Worm (Caenorhabditis elegans): Measurements from ENCODE around the gene trpa-1.

The trpa-1 gene

DNA sequence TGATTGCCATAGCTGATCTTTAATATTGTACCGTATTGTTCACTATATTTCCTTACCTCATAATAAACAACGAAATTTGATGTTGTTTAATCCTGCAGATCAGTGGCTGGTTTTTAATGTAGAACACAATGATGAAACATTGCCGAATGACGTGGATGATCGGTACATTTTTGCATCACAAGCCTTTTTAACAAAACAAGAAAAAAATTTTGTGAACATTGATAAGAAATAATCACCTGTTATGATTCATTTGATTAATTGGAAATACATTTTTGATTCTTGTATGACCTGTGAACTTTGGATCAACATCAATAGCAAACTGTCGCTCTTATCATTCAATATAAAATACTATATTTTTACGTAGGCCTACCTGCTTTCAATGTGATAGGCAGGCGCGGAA is 38.5 kb downstream of the trpa-1 start:
- no peak for TF ChIP-seq unc-62 (GFP tag; optimal IDR thresholded peaks at IDR 0.05)

DNA sequence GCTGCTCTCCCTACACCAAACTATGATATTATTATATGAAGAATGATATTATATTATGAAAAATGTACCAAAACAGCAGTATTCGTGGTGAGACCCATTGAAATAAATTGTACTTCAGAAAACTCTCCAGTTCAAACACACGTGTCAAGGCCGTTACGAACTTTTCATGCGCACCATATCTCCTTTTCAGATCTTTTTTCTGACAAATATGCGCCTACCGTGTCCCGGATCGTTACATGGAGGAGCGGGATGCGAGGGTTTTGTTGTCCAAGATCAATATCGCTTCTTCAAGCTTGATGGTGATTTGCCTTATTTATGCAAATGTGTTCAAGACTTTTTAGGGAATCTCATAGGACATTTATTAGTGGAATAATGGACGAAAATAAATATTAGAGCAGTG is 39.4 kb downstream of the trpa-1 start:
- TF ChIP-seq unc-62 (GFP tag; optimal IDR thresholded peaks at IDR 0.05) = no peak

DNA sequence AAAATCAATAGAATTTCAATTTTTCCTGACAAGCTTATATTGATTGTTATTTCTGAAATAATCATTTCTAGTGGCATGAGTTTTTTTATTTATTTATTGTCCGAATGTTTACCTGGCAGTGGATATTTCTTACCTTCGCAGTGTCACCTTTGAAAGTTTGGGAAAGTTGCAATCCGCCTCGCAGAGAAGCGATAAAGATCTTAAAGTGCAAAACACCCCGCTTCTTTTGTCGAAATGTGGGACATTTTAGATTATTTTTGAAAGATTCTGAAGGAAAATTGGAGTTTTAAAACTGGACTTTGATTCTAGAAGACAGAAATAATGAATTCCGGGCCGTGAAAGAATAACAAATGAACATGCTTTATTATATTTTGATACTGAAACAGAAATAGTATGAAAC is 44.4 kb downstream of the trpa-1 start:
- no peak for TF ChIP-seq unc-62 (GFP tag; optimal IDR thresholded peaks at IDR 0.05)

DNA sequence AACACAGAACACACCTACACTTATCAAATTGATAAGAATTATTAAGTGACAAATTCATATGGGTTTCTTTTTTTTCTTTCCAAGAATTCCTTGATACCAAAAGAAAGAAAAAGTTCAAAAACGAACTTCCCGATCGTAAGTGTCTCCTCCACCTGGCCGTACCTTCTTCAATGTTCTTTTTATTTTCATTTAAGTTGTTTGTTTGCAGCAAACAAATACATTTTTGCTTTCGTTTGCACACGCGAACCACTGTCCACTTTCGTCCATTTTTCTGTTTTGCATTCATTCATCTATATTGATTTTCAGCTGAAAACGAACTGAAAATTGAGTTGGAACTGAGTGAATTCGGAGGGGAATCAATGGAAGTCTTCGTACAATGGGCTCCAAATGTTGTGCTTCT is 47.4 kb downstream of the trpa-1 start, which contains the start of gene VZK822L.2:
Gene VZK822L.2, plus strand, starts transcription at position 301 of the 400 bp plus-strand sequence.
- no peak for TF ChIP-seq unc-62 (GFP tag; optimal IDR thresholded peaks at IDR 0.05)

DNA sequence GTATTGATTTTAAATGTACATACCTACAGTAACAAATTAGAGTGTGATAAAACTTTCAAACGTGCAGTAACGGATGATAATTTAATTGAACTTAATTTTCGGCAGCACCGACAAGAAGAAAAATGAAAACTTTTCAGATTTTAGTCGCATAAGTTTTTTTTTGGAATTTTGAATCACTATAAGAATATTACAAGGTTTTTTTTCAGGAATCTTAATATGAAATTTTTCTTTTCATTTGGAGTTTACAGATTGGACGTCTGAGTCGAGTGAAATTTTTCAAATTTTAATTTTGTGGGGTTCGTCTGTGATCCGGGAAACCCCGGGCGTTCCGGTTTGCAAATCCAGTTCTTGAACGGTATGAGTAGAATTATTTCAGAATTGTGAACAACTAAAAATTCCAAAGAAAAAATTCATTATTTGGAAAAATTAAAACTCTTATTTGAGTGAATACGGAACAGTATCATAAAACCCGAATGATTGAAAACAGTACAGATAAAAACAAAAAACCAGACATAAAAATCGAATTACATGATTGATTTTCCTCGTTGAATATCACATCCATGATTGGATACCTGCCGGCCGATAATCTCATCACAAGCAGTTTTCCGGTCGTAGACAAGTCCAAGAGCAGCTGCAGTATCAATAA is 49.1 kb downstream of the trpa-1 start:
- TF ChIP-seq unc-62 (GFP tag; optimal IDR thresholded peaks at IDR 0.05) = no peak

DNA sequence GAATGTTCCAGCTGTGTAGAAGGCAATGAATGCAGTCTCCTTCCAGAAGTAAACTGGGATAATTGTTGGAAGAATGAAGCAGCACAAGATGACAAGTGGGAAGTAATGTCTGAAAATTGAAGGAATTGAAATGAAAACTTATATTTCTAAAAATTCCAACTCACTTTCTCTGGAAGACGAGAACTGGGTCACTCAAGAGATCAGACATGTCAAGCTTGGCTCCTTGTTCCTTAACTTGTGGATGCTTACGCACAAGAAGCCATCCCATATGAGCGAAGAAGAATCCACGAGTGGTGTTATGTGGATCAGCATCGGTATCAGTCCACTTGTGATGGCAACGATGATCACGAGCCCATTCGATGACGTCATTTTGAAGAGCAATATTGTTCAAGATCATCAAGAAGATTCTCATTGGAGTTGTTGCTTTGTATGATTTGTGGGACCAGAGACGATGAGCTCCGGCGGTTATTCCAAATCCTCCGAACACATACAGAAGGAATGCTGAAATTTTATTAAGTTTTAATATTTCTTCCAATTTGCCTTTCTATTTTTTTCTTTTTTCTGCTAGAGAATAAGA is 50.0 kb downstream of the trpa-1 start:
- TF ChIP-seq unc-62 (GFP tag; optimal IDR thresholded peaks at IDR 0.05) = no peak

DNA sequence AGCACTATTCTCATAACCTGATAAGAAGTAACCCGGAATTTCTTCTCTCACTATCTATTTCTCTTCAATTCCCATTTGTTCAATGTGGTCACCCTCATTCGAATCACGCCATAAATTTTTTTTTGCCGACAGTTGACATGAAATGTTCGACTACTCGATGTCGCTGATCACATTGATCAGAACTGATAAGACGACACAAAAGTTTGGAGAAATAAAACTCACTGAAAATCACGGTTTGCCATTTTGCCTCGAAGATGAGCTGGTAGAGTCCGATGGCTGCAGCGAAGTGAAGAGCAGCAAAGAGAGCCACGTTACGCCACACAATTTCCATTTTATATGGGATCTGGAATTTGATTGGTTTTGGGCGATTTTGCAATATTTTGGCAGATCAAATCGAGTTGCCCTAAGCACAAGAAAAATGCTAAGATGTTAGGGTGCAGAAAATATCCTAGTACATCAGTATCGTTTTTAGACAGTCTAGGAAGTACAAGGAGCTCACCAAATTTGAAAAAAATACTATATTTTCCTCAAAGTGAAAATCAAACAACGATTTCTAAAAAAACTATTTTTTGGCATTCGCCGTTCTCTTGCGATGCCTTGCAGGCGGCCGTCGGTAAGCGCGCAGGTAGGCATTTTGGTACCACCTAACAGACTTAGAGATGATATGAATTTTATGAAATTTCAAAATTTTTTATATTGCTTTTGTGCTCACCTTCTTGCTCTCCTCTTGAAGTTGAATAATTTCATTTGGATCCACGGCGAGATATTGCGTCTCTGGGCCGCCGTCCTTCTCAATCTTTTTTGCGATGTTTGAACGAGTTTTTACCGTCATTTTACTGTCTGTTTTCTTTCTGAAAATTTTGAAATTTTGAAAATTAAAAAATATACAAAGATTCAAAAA is 50.8 kb downstream of the trpa-1 start, which contains the start of gene fat-6:
Gene fat-6, minus strand, starts transcription at position 851 of the 901 bp plus-strand sequence.
- TF ChIP-seq unc-62 (GFP tag; optimal IDR thresholded peaks at IDR 0.05) = no peak

DNA sequence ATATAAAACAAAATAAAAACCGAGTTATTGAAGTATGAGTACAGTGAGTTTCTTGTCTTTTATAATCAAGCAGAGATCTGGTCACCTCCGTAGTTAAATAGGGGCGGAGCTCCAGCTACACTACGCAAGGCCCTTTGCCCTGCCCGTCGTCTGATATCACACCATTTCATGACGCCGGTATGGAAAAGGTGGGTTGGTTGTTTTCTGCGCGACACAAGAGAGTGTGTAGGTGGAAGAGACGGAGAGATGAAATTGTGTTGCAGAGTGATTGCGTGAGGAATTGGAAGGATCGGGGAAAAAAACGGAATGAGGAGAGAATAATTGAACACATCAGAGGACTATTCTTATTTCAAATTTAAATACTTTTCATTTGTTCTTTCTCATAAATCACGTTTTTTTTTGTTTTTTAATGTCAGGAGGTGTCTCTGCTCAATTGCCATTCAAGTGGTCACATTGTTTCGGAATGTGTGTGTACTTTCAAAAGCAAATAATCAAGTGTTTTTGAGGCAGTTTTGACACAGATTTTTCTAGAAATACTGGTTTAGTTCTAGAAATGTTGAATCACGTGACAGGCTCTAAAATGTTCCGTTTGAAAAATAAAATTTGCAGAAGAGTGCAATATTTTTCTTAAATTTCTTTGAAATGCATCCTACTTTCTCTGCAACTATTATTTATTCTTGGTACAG is 51.6 kb downstream of the trpa-1 start, which contains the start of gene ZK822.9:
Gene ZK822.9, plus strand, starts transcription at position 180 of the 686 bp plus-strand sequence.
- no peak for TF ChIP-seq unc-62 (GFP tag; optimal IDR thresholded peaks at IDR 0.05)

DNA sequence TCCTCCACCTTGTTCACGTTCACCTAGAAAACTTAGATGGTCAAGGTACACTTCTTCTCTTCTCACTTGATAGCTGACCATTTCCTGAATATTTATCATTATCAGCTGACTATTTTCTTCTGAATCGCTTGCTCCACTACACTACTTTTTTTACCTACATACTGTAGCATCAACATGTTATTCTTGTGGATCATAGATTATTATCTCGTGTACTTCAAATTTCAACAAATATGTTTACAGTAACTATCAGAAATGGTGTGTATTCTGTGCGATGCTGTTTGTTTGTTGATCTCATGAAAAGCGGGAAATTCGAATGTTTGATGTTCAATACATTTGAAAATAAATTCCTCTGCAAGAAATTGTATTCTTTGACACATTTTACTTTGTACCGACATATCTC is 52.6 kb downstream of the trpa-1 start, which contains the start of gene ZK822.10:
Gene ZK822.10, plus strand, starts transcription at position 231 of the 400 bp plus-strand sequence.
- TF ChIP-seq unc-62 (GFP tag; optimal IDR thresholded peaks at IDR 0.05) = no peak

DNA sequence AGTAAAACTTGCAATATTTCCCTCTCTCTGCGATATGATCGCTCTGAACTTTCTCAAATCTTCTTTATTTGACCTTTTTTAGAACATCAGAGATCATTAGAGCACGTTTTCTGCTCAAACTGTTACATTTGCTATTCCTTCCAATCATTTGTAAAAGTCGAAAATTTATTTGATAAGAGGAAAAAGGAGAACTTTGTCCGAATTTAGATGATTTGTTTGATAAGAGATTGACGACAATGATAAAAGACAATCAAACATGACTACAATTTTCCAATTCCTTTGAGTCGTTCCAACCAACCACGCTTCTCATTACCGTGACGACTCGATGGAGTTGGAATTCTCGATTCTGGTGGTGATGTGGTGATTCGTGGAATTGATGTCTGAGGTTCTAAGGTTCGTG is 53.6 kb downstream of the trpa-1 start:
- TF ChIP-seq unc-62 (GFP tag; optimal IDR thresholded peaks at IDR 0.05) = no peak

DNA sequence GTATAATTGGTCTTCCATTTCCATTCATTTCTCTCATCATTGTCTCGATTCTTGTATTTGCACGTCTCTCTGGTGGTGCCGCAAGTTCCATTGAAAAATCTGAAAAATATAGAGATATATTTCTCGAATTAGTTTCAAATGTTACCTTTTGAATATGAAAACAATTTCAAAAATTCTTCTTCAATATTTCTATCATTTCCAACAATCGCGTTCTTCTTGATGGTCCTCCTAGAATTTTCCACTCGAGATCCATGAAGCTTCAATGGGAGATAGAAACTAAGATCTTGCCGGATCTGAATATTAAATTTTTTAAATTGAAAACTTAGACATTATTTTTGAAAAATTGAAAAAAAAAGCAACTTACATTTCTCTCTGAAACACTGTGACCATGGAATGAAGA is 54.7 kb downstream of the trpa-1 start:
- no peak for TF ChIP-seq unc-62 (GFP tag; optimal IDR thresholded peaks at IDR 0.05)

DNA sequence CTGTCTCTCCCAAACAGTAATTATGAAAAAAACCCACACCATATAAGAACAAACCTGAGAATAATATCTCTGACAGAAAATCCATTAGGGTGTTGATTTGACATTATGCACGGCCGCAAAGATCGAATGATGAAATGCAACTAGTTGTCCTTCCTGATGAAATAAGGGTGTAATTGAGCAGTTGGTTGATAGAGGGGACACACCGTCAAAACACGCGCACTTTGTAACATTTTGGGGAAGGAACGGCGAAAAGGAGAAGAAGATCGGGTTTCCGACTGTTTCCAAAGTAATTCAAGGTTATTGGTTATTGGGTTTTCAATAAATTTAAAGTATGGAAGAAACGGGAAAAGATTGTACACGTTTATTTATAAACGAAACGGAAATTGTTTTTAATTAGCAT is 57.7 kb downstream of the trpa-1 start, which contains the start of gene ZK822.1:
Gene ZK822.1, minus strand, starts transcription at position 121 of the 400 bp plus-strand sequence.
- TF ChIP-seq unc-62 (GFP tag; optimal IDR thresholded peaks at IDR 0.05) = no peak

DNA sequence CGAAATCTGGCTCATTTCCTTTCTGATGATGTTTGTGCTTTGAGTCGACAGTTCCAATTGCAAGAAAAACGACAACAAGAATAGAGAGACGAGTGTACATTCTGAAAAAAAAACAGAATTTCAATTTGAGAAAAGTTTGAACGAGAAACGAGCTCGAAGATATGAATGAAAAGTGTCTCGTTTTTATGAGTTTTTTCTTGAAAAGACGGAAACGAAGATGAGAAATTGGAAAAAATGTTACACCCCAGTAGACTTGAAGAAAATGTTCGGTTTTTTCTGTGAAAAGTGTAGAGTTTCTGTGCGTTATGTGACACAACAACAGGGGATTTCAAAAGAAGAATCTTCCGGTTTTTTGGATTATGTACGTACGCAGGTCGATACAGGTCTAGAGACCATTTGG is 58.7 kb downstream of the trpa-1 start, which contains the start of gene srlf-31:
Gene srlf-31, minus strand, starts transcription at position 101 of the 400 bp plus-strand sequence.
- no peak for TF ChIP-seq unc-62 (GFP tag; optimal IDR thresholded peaks at IDR 0.05)

DNA sequence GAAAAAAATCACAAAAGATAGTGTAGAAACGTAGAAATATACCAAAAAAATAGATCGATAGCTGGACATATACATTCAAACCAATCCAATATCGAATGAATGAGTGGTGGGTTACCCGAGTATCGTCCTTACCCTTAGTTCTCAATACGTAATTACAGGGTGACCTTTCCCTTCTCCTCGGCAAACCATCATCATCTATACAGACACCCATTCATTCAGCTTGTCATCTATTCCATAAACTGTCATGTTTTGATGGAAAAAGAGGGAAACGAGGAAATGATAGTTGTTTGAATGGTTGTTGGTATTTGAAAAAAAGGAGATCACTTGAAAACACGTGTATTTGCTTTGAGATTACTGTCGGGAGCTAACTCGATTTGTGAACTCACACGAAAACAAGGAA is 59.8 kb downstream of the trpa-1 start:
- TF ChIP-seq unc-62 (GFP tag; optimal IDR thresholded peaks at IDR 0.05) = no peak

Data from whole organism, dauer.